Worm (Caenorhabditis elegans) whole organism, L4/young adult: ENCODE results near the gene Y46G5A.47.

Source experiments
- W03F9.2 ChIP-seq: fragments of 150-350 bp; optimal IDR thresholded peaks from 2 replicates; lab custom pipeline; 2014; ENCODE audit warnings: missing biosample characterization, missing genetic modification characterization
- him-1 ChIP-seq: sonication (generic microtip); optimal IDR thresholded peaks from 2 replicates; lab custom pipeline; 2016; ENCODE audit warnings: missing genotype, missing genetic modification reagents, missing genetic modification characterization, missing compliant biosample characterization

DNA sequence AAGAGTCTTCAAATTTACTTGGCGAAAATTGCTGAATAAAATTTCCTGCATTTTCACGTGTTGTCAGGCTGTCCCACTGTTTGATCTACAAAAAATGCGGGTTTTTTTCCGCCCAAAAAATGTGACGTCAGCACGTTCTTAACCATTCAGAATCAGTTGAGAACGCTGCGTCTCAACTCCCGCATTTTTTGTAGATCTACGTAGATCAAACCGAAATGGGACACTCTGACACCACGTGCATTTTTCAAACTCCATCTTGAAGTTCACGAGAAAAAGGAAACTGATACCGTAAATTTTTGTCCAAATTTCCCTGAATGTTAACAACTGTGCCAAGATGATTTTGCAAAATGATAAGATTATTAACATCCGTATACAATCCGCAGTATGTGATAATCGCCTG lies 8.1 kb upstream of the Y46G5A.47 start:
- TF ChIP-seq him-1 (tag; lab: Kevin White, UChicago) = no peak
- TF ChIP-seq W03F9.2 = no peak
